Worm (Caenorhabditis elegans) whole organism, L2 larva: Measurements from ENCODE around the gene ZK1307.4.

Source experiments
- C34F6.9 ChIP-seq: fragments of 150-350 bp; optimal IDR thresholded peaks from 2 replicates; lab custom pipeline; 2014; ENCODE audit warnings: missing biosample characterization, missing genetic modification characterization
- F13H6.1 ChIP-seq: sonication (generic microtip); optimal IDR thresholded peaks from 2 replicates; lab custom pipeline; 2016; ENCODE audit warnings: missing genetic modification characterization, missing compliant biosample characterization
- Y55F3AM.14 ChIP-seq: fragments of 200-800 bp; sonication (Bioruptor generic); optimal IDR thresholded peaks from 2 replicates; lab custom pipeline; 2018; ENCODE audit warnings: mild to moderate bottlenecking, missing genetic modification characterization, missing compliant biosample characterization
- ZK546.5 ChIP-seq: sonication (generic microtip); optimal IDR thresholded peaks from 2 replicates; lab custom pipeline; 2017; ENCODE audit warnings: missing biosample characterization, missing genetic modification characterization
- alr-1 ChIP-seq: fragments of 150-350 bp; optimal IDR thresholded peaks from 2 replicates; lab custom pipeline; 2014; ENCODE audit warnings: missing biosample characterization, missing genetic modification characterization
- aly-2 ChIP-seq: fragments of 150-350 bp; optimal IDR thresholded peaks from 2 replicates; lab custom pipeline; 2014; ENCODE audit warnings: missing biosample characterization, missing genetic modification characterization
- blmp-1 ChIP-seq: sonication (generic microtip); optimal IDR thresholded peaks from 2 replicates; lab custom pipeline; 2017; ENCODE audit warnings: missing genetic modification characterization, mild to moderate bottlenecking, missing compliant biosample characterization, antibody characterized with exemption, moderate library complexity; ENCODE audit not compliant: insufficient read depth
- ceh-16 ChIP-seq: fragments of 150-350 bp; optimal IDR thresholded peaks from 2 replicates; lab custom pipeline; 2014; ENCODE audit warnings: missing biosample characterization, missing genetic modification characterization
- ceh-82 ChIP-seq: fragments of 150-350 bp; optimal IDR thresholded peaks from 2 replicates; lab custom pipeline; 2014; ENCODE audit warnings: missing biosample characterization, missing genetic modification characterization
- crh-2 ChIP-seq: sonication (generic microtip); optimal IDR thresholded peaks from 2 replicates; lab custom pipeline; 2017; ENCODE audit warnings: missing biosample characterization, missing genetic modification characterization
- egl-27 ChIP-seq: sonication (generic microtip); optimal IDR thresholded peaks from 3 replicates; lab custom pipeline; 2017; ENCODE audit warnings: missing biosample characterization, missing genetic modification reagents, missing genetic modification characterization
- elt-1 ChIP-seq: fragments of 150-350 bp; optimal IDR thresholded peaks from 2 replicates; lab custom pipeline; 2014; ENCODE audit warnings: missing biosample characterization, missing genetic modification characterization
- elt-3 ChIP-seq: sonication (generic microtip); optimal IDR thresholded peaks from 2 replicates; lab custom pipeline; 2017; ENCODE audit warnings: missing biosample characterization, missing genetic modification characterization
- fos-1 ChIP-seq: fragments of 150-350 bp; optimal IDR thresholded peaks from 2 replicates; lab custom pipeline; 2014; ENCODE audit warnings: missing biosample characterization, missing genetic modification characterization
- gmeb-1 ChIP-seq: fragments of 150-350 bp; optimal IDR thresholded peaks from 2 replicates; lab custom pipeline; 2014; ENCODE audit warnings: missing biosample characterization, missing genetic modification characterization
- lin-11 ChIP-seq: fragments of 150-350 bp; sonication (generic microtip); optimal IDR thresholded peaks from 2 replicates; lab custom pipeline; 2014; ENCODE audit warnings: missing biosample characterization, missing genetic modification characterization, inconsistent platforms, mixed read lengths
- lin-39 ChIP-seq: fragments of 150-350 bp; optimal IDR thresholded peaks from 2 replicates; lab custom pipeline; 2014; ENCODE audit warnings: missing biosample characterization, missing genetic modification reagents, missing genetic modification characterization
- lsy-2 ChIP-seq, 2 experiments: fragments of 150-350 bp in 1 of 2; sonication (generic microtip) in 1 of 2; optimal IDR thresholded peaks; 2 replicates each; lab custom pipeline; 2014 to 2017; ENCODE audit warnings: missing biosample characterization in 2 of 2, missing genetic modification characterization in 2 of 2
- mdl-1 ChIP-seq, 2 experiments: fragments of 150-350 bp in 1 of 2; sonication (generic microtip) in 1 of 2; optimal IDR thresholded peaks; 2 replicates each; lab custom pipeline; 2017; ENCODE audit warnings: missing biosample characterization in 2 of 2, missing genetic modification characterization in 2 of 2
- nhr-10 ChIP-seq: sonication (generic microtip); optimal IDR thresholded peaks from 2 replicates; lab custom pipeline; 2017; ENCODE audit warnings: missing biosample characterization, missing genetic modification characterization
- nhr-11 ChIP-seq: fragments of 150-350 bp; optimal IDR thresholded peaks from 2 replicates; lab custom pipeline; 2014; ENCODE audit warnings: missing biosample characterization, missing genetic modification characterization
- nhr-129 ChIP-seq: fragments of 150-350 bp; optimal IDR thresholded peaks from 2 replicates; lab custom pipeline; 2014; ENCODE audit warnings: missing biosample characterization, missing genetic modification characterization
- nhr-21 ChIP-seq: fragments of 150-350 bp; optimal IDR thresholded peaks from 2 replicates; lab custom pipeline; 2014; ENCODE audit warnings: missing biosample characterization, missing genetic modification characterization
- nhr-25 ChIP-seq: fragments of 150-350 bp; sonication (generic microtip); optimal IDR thresholded peaks from 3 replicates; lab custom pipeline; 2014; ENCODE audit warnings: missing biosample characterization, missing genetic modification characterization
- nhr-6 ChIP-seq: fragments of 150-350 bp; optimal IDR thresholded peaks from 2 replicates; lab custom pipeline; 2014; ENCODE audit warnings: missing biosample characterization, missing genetic modification characterization
- nhr-77 ChIP-seq: fragments of 150-350 bp; optimal IDR thresholded peaks from 2 replicates; lab custom pipeline; 2014; ENCODE audit warnings: missing biosample characterization, missing genetic modification characterization
- sem-4 ChIP-seq: fragments of 150-350 bp; optimal IDR thresholded peaks from 2 replicates; lab custom pipeline; 2014; ENCODE audit warnings: missing biosample characterization, missing genetic modification reagents, missing genetic modification characterization
- skn-1 ChIP-seq: sonication (generic microtip); optimal IDR thresholded peaks from 2 replicates; lab custom pipeline; 2017; ENCODE audit warnings: missing biosample characterization, missing genetic modification characterization
- sma-9 ChIP-seq, 2 experiments: fragments of 150-350 bp in 1 of 2; sonication (generic microtip) in 1 of 2; optimal IDR thresholded peaks; 2 replicates each; lab custom pipeline; 2014 to 2016; ENCODE audit warnings: missing genetic modification characterization in 2 of 2, mild to moderate bottlenecking in 1 of 2, missing biosample characterization in 1 of 2, missing compliant biosample characterization in 1 of 2, missing genetic modification reagents in 1 of 2, moderate library complexity in 1 of 2
- snpc-4 ChIP-seq: fragments of 150-350 bp; optimal IDR thresholded peaks from 2 replicates; lab custom pipeline; 2014; ENCODE audit warnings: missing biosample characterization, missing genetic modification characterization
- unc-55 ChIP-seq: fragments of 150-350 bp; sonication (generic microtip); optimal IDR thresholded peaks from 3 replicates; lab custom pipeline; 2014; ENCODE audit warnings: missing biosample characterization, missing genetic modification reagents, missing genetic modification characterization
- zag-1 ChIP-seq: fragments of 150-350 bp; optimal IDR thresholded peaks from 2 replicates; lab custom pipeline; 2014; ENCODE audit warnings: missing biosample characterization, missing genetic modification characterization
- ztf-1 ChIP-seq: fragments of 200-800 bp; sonication (Bioruptor generic); conservative IDR thresholded peaks from 2 replicates; pipeline ENCODE4 v1.3.6; 2022; ENCODE audit warnings: missing genetic modification characterization, missing compliant biosample characterization
- ztf-11 ChIP-seq: sonication (generic microtip); optimal IDR thresholded peaks from 2 replicates; lab custom pipeline; 2017; ENCODE audit warnings: missing biosample characterization, missing genetic modification characterization
- ztf-4 ChIP-seq: fragments of 150-350 bp; optimal IDR thresholded peaks from 2 replicates; lab custom pipeline; 2014; ENCODE audit warnings: missing biosample characterization, missing genetic modification characterization

ZK1307.4 gene

ce11 chrII:9691839-9692238 lies 40.2 kb upstream of the ZK1307.4 start, which contains the start of gene nlp-11:
Gene nlp-11 (minus strand): TSS chrII:9691939.
- TF ChIP-seq nhr-6 (tag; lab: Kevin White, UChicago), result no peak
- TF ChIP-seq fos-1 (tag; lab: Kevin White, UChicago), result no peak

ce11 chrII:9690067-9690632 lies 38.5 kb upstream of the ZK1307.4 start:
- TF ChIP-seq ztf-4 (tag; lab: Kevin White, UChicago) (no peak), crh-2 (tag; lab: Kevin White, UChicago) (peak; percentile 48), Y55F3AM.14 (no peak), lin-11 (tag; lab: Kevin White, UChicago) (no peak), egl-27 (tag; lab: Kevin White, UChicago) (peak; percentile 33), C34F6.9 (tag; lab: Kevin White, UChicago) (peak; percentile 21), sma-9 (GFP tag; optimal IDR thresholded peaks at IDR 0.05; lab: Kevin White, UChicago) (peak; percentile 9), sma-9 (tag; optimal IDR thresholded peaks at IDR 0.05; lab: Kevin White, UChicago) (no peak), snpc-4 (tag; lab: Kevin White, UChicago) (no peak), lin-39 (tag; lab: Kevin White, UChicago) (no peak), lsy-2 (tag; optimal IDR thresholded peaks at IDR 0.05; lab: Kevin White, UChicago) (peak in 1 of 2 experiments; percentile 10)

- TF ChIP-seq nhr-129, result peak; percentile 34
- no peak for TF ChIP-seq nhr-11 (tag; lab: Kevin White, UChicago)
- TF ChIP-seq C34F6.9 (tag; lab: Kevin White, UChicago), result peak; percentile 19
- no peak for TF ChIP-seq elt-3 (tag; lab: Kevin White, UChicago)
- TF ChIP-seq fos-1 (tag; lab: Kevin White, UChicago), result peak; percentile 47
- no peak for TF ChIP-seq ceh-82 (tag; lab: Kevin White, UChicago)
- no peak for TF ChIP-seq nhr-21 (tag; lab: Kevin White, UChicago)
- peak in 1 of 2 experiments; percentile 46 for TF ChIP-seq lsy-2 (tag; optimal IDR thresholded peaks at IDR 0.05; lab: Kevin White, UChicago)
- TF ChIP-seq ztf-11 (tag; lab: Kevin White, UChicago), result no peak
- peak; percentile 33 for TF ChIP-seq sma-9 (GFP tag; optimal IDR thresholded peaks at IDR 0.05; lab: Kevin White, UChicago)
- TF ChIP-seq sma-9 (tag; optimal IDR thresholded peaks at IDR 0.05; lab: Kevin White, UChicago), result no peak
- peak; percentile 8 for TF ChIP-seq crh-2 (tag; lab: Kevin White, UChicago)
- peak; percentile 25 for TF ChIP-seq unc-55
- TF ChIP-seq elt-1, result no peak
- no peak for TF ChIP-seq blmp-1 (tag; lab: Kevin White, UChicago)
- peak; percentile 28 for TF ChIP-seq gmeb-1 (tag; lab: Kevin White, UChicago)
Measured at ce11 chrII:9686663-9687193, 35.1 kb upstream of the ZK1307.4 start, which contains the start of gene ZK1320.9. Gene ZK1320.9 (minus strand): TSS chrII:9686713.

- TF ChIP-seq ztf-1 (GFP tag; lab: Robert Waterston, UW) (no peak), Y55F3AM.14 (no peak), zag-1 (tag; lab: Kevin White, UChicago) (no peak), skn-1 (tag; lab: Kevin White, UChicago) (no peak), lsy-2 (tag; optimal IDR thresholded peaks at IDR 0.05; lab: Kevin White, UChicago) (no peak), snpc-4 (tag; lab: Kevin White, UChicago) (no peak)
Measured at ce11 chrII:9684175-9684574, 32.6 kb upstream of the ZK1307.4 start.

- TF ChIP-seq alr-1 (no peak), ztf-4 (tag; lab: Kevin White, UChicago) (no peak), nhr-77 (tag; lab: Kevin White, UChicago) (no peak), egl-27 (tag; lab: Kevin White, UChicago) (no peak), aly-2 (tag; lab: Kevin White, UChicago) (no peak), ceh-16 (no peak), ztf-11 (tag; lab: Kevin White, UChicago) (no peak), crh-2 (tag; lab: Kevin White, UChicago) (no peak), ZK546.5 (tag; lab: Kevin White, UChicago) (no peak), nhr-11 (tag; lab: Kevin White, UChicago) (no peak), F13H6.1 (no peak), lin-11 (tag; lab: Kevin White, UChicago) (no peak), ceh-82 (tag; lab: Kevin White, UChicago) (no peak), sem-4 (no peak), lin-39 (tag; lab: Kevin White, UChicago) (no peak), blmp-1 (tag; lab: Kevin White, UChicago) (no peak), sma-9 (GFP tag; optimal IDR thresholded peaks at IDR 0.05; lab: Kevin White, UChicago) (no peak), sma-9 (tag; optimal IDR thresholded peaks at IDR 0.05; lab: Kevin White, UChicago) (no peak), mdl-1 (tag; optimal IDR thresholded peaks at IDR 0.05; lab: Kevin White, UChicago) (no peak), nhr-10 (tag; lab: Kevin White, UChicago) (no peak), nhr-25 (tag; lab: Kevin White, UChicago) (no peak)
Measured at ce11 chrII:9682044-9682443, 30.4 kb upstream of the ZK1307.4 start.
